Worm (Caenorhabditis elegans) whole organism, mixed stage, embryonic: ENCODE results near the gene cbn-1.

Experiments used
- bed-3 ChIP-seq: fragments of 200-800 bp; sonication (Bioruptor generic); optimal IDR thresholded peaks from 3 replicates; lab custom pipeline; 2018; ENCODE audit warnings: mild to moderate bottlenecking, missing genetic modification characterization, moderate library complexity, missing compliant biosample characterization
- ceh-83 ChIP-seq: fragments of 200-800 bp; sonication (Bioruptor generic); optimal IDR thresholded peaks from 2 replicates; lab custom pipeline; 2018; ENCODE audit warnings: mild to moderate bottlenecking, missing genetic modification characterization, missing compliant biosample characterization
- mab-5 ChIP-seq: fragments of 150-350 bp; optimal IDR thresholded peaks from 2 replicates; lab custom pipeline; 2014; ENCODE audit warnings: missing biosample characterization, missing genetic modification characterization
- mep-1 ChIP-seq: fragments of 150-350 bp; optimal IDR thresholded peaks from 2 replicates; lab custom pipeline; 2017; ENCODE audit warnings: missing biosample characterization, missing genetic modification reagents, missing genetic modification characterization, inconsistent platforms
- snpc-4 ChIP-seq: fragments of 150-350 bp; optimal IDR thresholded peaks from 2 replicates; lab custom pipeline; 2014; ENCODE audit warnings: missing biosample characterization, missing genetic modification characterization
- unc-39 ChIP-seq: fragments of 150-350 bp; optimal IDR thresholded peaks from 2 replicates; lab custom pipeline; 2014; ENCODE audit warnings: missing biosample characterization, missing genetic modification characterization
- unc-62 ChIP-seq: fragments of 150-350 bp; optimal IDR thresholded peaks from 2 replicates; lab custom pipeline; 2014; ENCODE audit warnings: missing biosample characterization, missing genetic modification reagents, missing genetic modification characterization

- TF ChIP-seq unc-39 (tag; lab: Kevin White, UChicago): no peak
- TF ChIP-seq bed-3 (GFP tag; lab: Kevin White, UChicago): no peak
- TF ChIP-seq ceh-83: no peak
- no peak for TF ChIP-seq mab-5 (tag; lab: Kevin White, UChicago)
- no peak for TF ChIP-seq snpc-4 (tag; lab: Kevin White, UChicago)
- no peak for TF ChIP-seq mep-1 (tag; lab: Kevin White, UChicago)
- TF ChIP-seq unc-62 (GFP tag; lab: Kevin White, UChicago): no peak
These were observed 45.9 kb downstream of the cbn-1 start, which contains the start of gene misc-1 for ce11 chrII:286551-286724.
